Fruit fly (Drosophila melanogaster): ENCODE results near the gene CG7888.
A peak's percentile ranks its signal among the peaks of the same experiment; 100 is the strongest.

The CG7888 gene

dm6 chr3L:11089805-11090440, 36.1 kb downstream of the CG7888 start (continued):
- TF ChIP-seq CG2678 (tag; optimal IDR thresholded peaks at IDR 0.05) (peak; percentile 95), Usf (GFP tag; optimal IDR thresholded peaks at IDR 0.05) (peak; percentile 56), CG2129 (GFP tag; IDR thresholded peaks at IDR 0.05; ENCODE audit: partially characterized antibody) (no peak), Gug (GFP tag; IDR thresholded peaks at IDR 0.05) (peak; percentile 54; the same call in 3 of the 4 replicates), CG17359 (tag; optimal IDR thresholded peaks at IDR 0.05) (peak; percentile 75), corto (GFP tag; optimal IDR thresholded peaks at IDR 0.05) (peak; percentile 49), Hr51 (GFP tag; optimal IDR thresholded peaks at IDR 0.05) (peak; percentile 68 to 97), CG2120 (GFP tag; optimal IDR thresholded peaks at IDR 0.05) (peak; percentile 76), dimm (GFP tag; IDR thresholded peaks at IDR 0.05) (peak; percentile 4; the same call in 1 of the 2 replicates), mam (GFP tag; optimal IDR thresholded peaks at IDR 0.05) (peak; percentile 71), chinmo (GFP tag; IDR thresholded peaks at IDR 0.05; ENCODE audit: partially characterized antibody) (peak; percentile 65; the same call in 1 of the 4 replicates), bowl (GFP tag; IDR thresholded peaks at IDR 0.05) (no peak), CG6272 (GFP tag; IDR thresholded peaks at IDR 0.05) (peak; percentile 51), fd96Cb (tag; optimal IDR thresholded peaks at IDR 0.05) (peak; percentile 89), h (optimal IDR thresholded peaks at IDR 0.05) (no peak), Myb (GFP tag; optimal IDR thresholded peaks at IDR 0.05) (peak; percentile 57), Deaf1 (tag; optimal IDR thresholded peaks at IDR 0.05) (peak; percentile 77), ttk (GFP tag; IDR thresholded peaks at IDR 0.05) (peak; percentile 57), CG3726 (GFP tag; IDR thresholded peaks at IDR 0.05) (no peak; the same call in 1 of the 3 replicates), CG8281 (tag; optimal IDR thresholded peaks at IDR 0.05) (peak; percentile 66), Sry-δ (GFP tag; optimal IDR thresholded peaks at IDR 0.05) (peak; percentile 35), HHEX (GFP tag; optimal IDR thresholded peaks at IDR 0.05) (peak; percentile 87), Lim3 (GFP tag; IDR thresholded peaks at IDR 0.05) (peak; percentile 33; the same call in 1 of the 2 replicates), CG17568 (GFP tag; optimal IDR thresholded peaks at IDR 0.05) (peak; percentile 77), fu2 (GFP tag; optimal IDR thresholded peaks at IDR 0.05) (peak; percentile 51), Aef1 (GFP tag; IDR thresholded peaks at IDR 0.05) (peak; percentile 59), slbo (GFP tag; IDR thresholded peaks at IDR 0.05) (peak; percentile 44; the same call in 1 of the 2 replicates), ato (GFP tag; IDR thresholded peaks at IDR 0.05; ENCODE audit: partially characterized antibody) (no peak), CG13287 (GFP tag; IDR thresholded peaks at IDR 0.05; ENCODE audit: partially characterized antibody) (peak; percentile 47; the same call in 1 of the 2 replicates), her (GFP tag; optimal IDR thresholded peaks at IDR 0.05) (peak; percentile 54), Mes4 (GFP tag; optimal IDR thresholded peaks at IDR 0.05) (peak; percentile 85), CG1233 (GFP tag; optimal IDR thresholded peaks at IDR 0.05) (peak; percentile 85), Stat92E (GFP tag; optimal IDR thresholded peaks at IDR 0.05) (peak in 1 of 3 experiments; percentile 87), Adf1 (GFP tag; IDR thresholded peaks at IDR 0.05) (peak; percentile 51), prd (optimal IDR thresholded peaks at IDR 0.05) (no peak), prd (GFP tag; IDR thresholded peaks at IDR 0.05) (peak; percentile 85), CG10565 (GFP tag; optimal IDR thresholded peaks at IDR 0.05) (peak; percentile 29), CG7357 (GFP tag; IDR thresholded peaks at IDR 0.05) (no peak; the same call in none of the 3 replicates), CG8944 (GFP tag; optimal IDR thresholded peaks at IDR 0.05) (peak; percentile 72), ap (GFP tag; IDR thresholded peaks at IDR 0.05) (peak; percentile 36), CG31224 (GFP tag; IDR thresholded peaks at IDR 0.05) (0 out of 2 replicates have a peak, but pooled peaks have one; percentile 32), HLH3B (GFP tag; IDR thresholded peaks at IDR 0.05) (peak; percentile 71), H15 (GFP tag; IDR thresholded peaks at IDR 0.05) (peak; percentile 49), croc (GFP tag; conservative IDR thresholded peaks at IDR 0.05) (peak; percentile 68), CG32772 (GFP tag; IDR thresholded peaks at IDR 0.05) (peak; percentile 59), CG9609 (GFP tag; optimal IDR thresholded peaks at IDR 0.05) (peak; percentile 54), ken (GFP tag; IDR thresholded peaks at IDR 0.05) (no peak), pnt (GFP tag; optimal IDR thresholded peaks at IDR 0.05) (peak; percentile 69), CG8089 (GFP tag; optimal IDR thresholded peaks at IDR 0.05) (peak; percentile 69), CG11398 (GFP tag; optimal IDR thresholded peaks at IDR 0.05) (peak; percentile 83)

All from whole organism, embryonic.